Fruit fly (Drosophila melanogaster) whole organism: Measurements from ENCODE around the gene RhoGEF4.

Experiments
- CG8478 ChIP-seq: fragments of >200 bp; optimal IDR thresholded peaks from 2 replicates; lab custom pipeline; 2018; ENCODE audit warnings: inconsistent platforms
- Dll ChIP-seq: fragments of >200 bp; optimal IDR thresholded peaks from 2 replicates; lab custom pipeline; 2017
- EcR ChIP-seq, 2 experiments: fragments of >200 bp; optimal IDR thresholded peaks; 2 replicates each; lab custom pipeline; 2017; ENCODE audit warnings: missing biosample characterization in 2 of 2, missing genetic modification characterization in 2 of 2, missing genetic modification reagents in 2 of 2
- pan ChIP-seq: fragments of >200 bp; optimal IDR thresholded peaks from 2 replicates; lab custom pipeline; 2017
- psq ChIP-seq: fragments of >200 bp; optimal IDR thresholded peaks from 2 replicates; lab custom pipeline; 2017
- usp ChIP-seq: fragments of >200 bp; optimal IDR thresholded peaks from 2 replicates; lab custom pipeline; 2017; ENCODE audit warnings: missing biosample characterization, missing genetic modification characterization, mixed read lengths

DNA sequence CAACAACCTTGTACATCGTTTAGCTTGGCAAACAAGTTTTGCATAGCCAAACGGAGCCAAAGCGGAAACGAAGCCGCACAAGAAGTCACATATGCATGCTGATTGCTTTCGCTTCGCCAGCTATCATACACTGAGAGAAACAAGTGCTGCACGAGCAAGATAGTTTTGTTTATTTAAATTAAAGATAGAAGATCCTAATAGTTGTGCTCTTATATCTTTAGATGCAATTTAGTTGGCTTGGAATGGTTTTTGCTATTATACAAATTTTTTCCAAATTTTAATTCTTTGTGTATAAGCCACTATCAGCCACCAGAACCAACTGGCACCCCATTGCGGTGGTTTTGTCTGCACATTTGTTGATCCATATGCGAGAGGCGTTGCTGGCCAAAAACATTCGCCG lies 39.7 kb downstream of the RhoGEF4 start:
- TF ChIP-seq psq (lab: Kevin White, UChicago) (no peak), Dll (lab: Kevin White, UChicago) (no peak), usp (no peak), EcR (GFP tag; optimal IDR thresholded peaks at IDR 0.05; lab: Kevin White, UChicago) (no peak), CG8478 (lab: Kevin White, UChicago) (no peak), pan (lab: Kevin White, UChicago) (no peak)
